Worm (Caenorhabditis elegans) whole organism, mixed stage, embryonic: ENCODE data around the gene C14A4.7.

Experiments used
- M03D4.4 ChIP-seq: sonication (generic microtip); optimal IDR thresholded peaks from 2 replicates; lab custom pipeline; 2017; ENCODE audit warnings: mild to moderate bottlenecking, missing genetic modification characterization, missing compliant biosample characterization
- bed-3 ChIP-seq: fragments of 200-800 bp; sonication (Bioruptor generic); optimal IDR thresholded peaks from 3 replicates; lab custom pipeline; 2018; ENCODE audit warnings: mild to moderate bottlenecking, missing genetic modification characterization, moderate library complexity, missing compliant biosample characterization
- blmp-1 ChIP-seq: fragments of 150-350 bp; optimal IDR thresholded peaks from 2 replicates; lab custom pipeline; 2014; ENCODE audit warnings: missing biosample characterization, missing genetic modification characterization
- ceh-39 ChIP-seq: fragments of 150-350 bp; optimal IDR thresholded peaks from 2 replicates; lab custom pipeline; 2014; ENCODE audit warnings: missing biosample characterization, missing genetic modification characterization
- ceh-43 ChIP-seq: fragments of 200-800 bp; sonication (Bioruptor generic); optimal IDR thresholded peaks from 2 replicates; lab custom pipeline; 2018; ENCODE audit warnings: mild to moderate bottlenecking, missing genetic modification characterization, moderate library complexity, missing compliant biosample characterization
- ceh-83 ChIP-seq: fragments of 200-800 bp; sonication (Bioruptor generic); optimal IDR thresholded peaks from 2 replicates; lab custom pipeline; 2018; ENCODE audit warnings: mild to moderate bottlenecking, missing genetic modification characterization, missing compliant biosample characterization
- drap-1 ChIP-seq: fragments of 200-800 bp; sonication (Bioruptor generic); optimal IDR thresholded peaks from 3 replicates; lab custom pipeline; 2018; ENCODE audit warnings: mild to moderate bottlenecking, missing genetic modification characterization, missing compliant biosample characterization
- elt-1 ChIP-seq: sonication (generic microtip); optimal IDR thresholded peaks from 2 replicates; lab custom pipeline; 2017; ENCODE audit warnings: missing genetic modification characterization, mild to moderate bottlenecking, missing compliant biosample characterization, antibody characterized with exemption, moderate library complexity, borderline replicate concordance; ENCODE audit not compliant: insufficient read depth
- elt-3 ChIP-seq: fragments of 150-350 bp; optimal IDR thresholded peaks from 2 replicates; lab custom pipeline; 2014; ENCODE audit warnings: missing biosample characterization, missing genetic modification characterization
- flh-1 ChIP-seq: fragments of 200-800 bp; sonication (Bioruptor generic); optimal IDR thresholded peaks from 2 replicates; lab custom pipeline; 2018; ENCODE audit warnings: mild to moderate bottlenecking, missing genetic modification characterization, moderate library complexity, missing compliant biosample characterization
- hlh-1 ChIP-seq: fragments of 150-350 bp; optimal IDR thresholded peaks from 2 replicates; lab custom pipeline; 2014; ENCODE audit warnings: missing biosample characterization, missing genetic modification reagents, missing genetic modification characterization
- lin-13 ChIP-seq: fragments of 150-350 bp; optimal IDR thresholded peaks from 2 replicates; lab custom pipeline; 2014; ENCODE audit warnings: missing biosample characterization, missing genetic modification characterization
- lin-32 ChIP-seq: fragments of 200-800 bp; sonication (Bioruptor generic); optimal IDR thresholded peaks from 2 replicates; lab custom pipeline; 2018; ENCODE audit warnings: mild to moderate bottlenecking, missing genetic modification characterization, missing compliant biosample characterization
- lsy-2 ChIP-seq: fragments of 150-350 bp; optimal IDR thresholded peaks from 2 replicates; lab custom pipeline; 2014; ENCODE audit warnings: missing biosample characterization, missing genetic modification characterization
- mab-5 ChIP-seq: fragments of 150-350 bp; optimal IDR thresholded peaks from 2 replicates; lab custom pipeline; 2014; ENCODE audit warnings: missing biosample characterization, missing genetic modification characterization
- mep-1 ChIP-seq: fragments of 150-350 bp; optimal IDR thresholded peaks from 2 replicates; lab custom pipeline; 2017; ENCODE audit warnings: missing biosample characterization, missing genetic modification reagents, missing genetic modification characterization, inconsistent platforms
- mls-2 ChIP-seq: sonication (generic microtip); optimal IDR thresholded peaks from 2 replicates; lab custom pipeline; 2016; ENCODE audit warnings: mild to moderate bottlenecking, missing genetic modification characterization, moderate library complexity, missing compliant biosample characterization
- nhr-12 ChIP-seq: fragments of 150-350 bp; optimal IDR thresholded peaks from 2 replicates; lab custom pipeline; 2014; ENCODE audit warnings: missing biosample characterization, missing genetic modification characterization
- nhr-2 ChIP-seq: fragments of 150-350 bp; optimal IDR thresholded peaks from 2 replicates; lab custom pipeline; 2014; ENCODE audit warnings: missing biosample characterization, missing genetic modification characterization
- nhr-76 ChIP-seq: sonication (generic microtip); optimal IDR thresholded peaks from 2 replicates; lab custom pipeline; 2017; ENCODE audit warnings: missing biosample characterization, missing genetic modification characterization
- pha-4 ChIP-seq: fragments of 150-350 bp; optimal IDR thresholded peaks from 2 replicates; lab custom pipeline; 2018; ENCODE audit warnings: missing biosample characterization, missing genetic modification reagents, missing genetic modification characterization
- sem-2 ChIP-seq: fragments of 200-800 bp; sonication (Bioruptor generic); optimal IDR thresholded peaks from 2 replicates; lab custom pipeline; 2018; ENCODE audit warnings: mild to moderate bottlenecking, missing genetic modification characterization, missing compliant biosample characterization
- snpc-4 ChIP-seq: fragments of 150-350 bp; optimal IDR thresholded peaks from 2 replicates; lab custom pipeline; 2014; ENCODE audit warnings: missing biosample characterization, missing genetic modification characterization
- sptf-1 ChIP-seq: sonication (generic microtip); optimal IDR thresholded peaks from 2 replicates; lab custom pipeline; 2017; ENCODE audit warnings: mild to moderate bottlenecking, missing genetic modification characterization, moderate library complexity, missing compliant biosample characterization
- tbx-8 ChIP-seq: fragments of 200-800 bp; sonication (Bioruptor generic); optimal IDR thresholded peaks from 2 replicates; lab custom pipeline; 2018; ENCODE audit warnings: mild to moderate bottlenecking, missing genetic modification characterization, moderate library complexity, missing compliant biosample characterization
- unc-120 ChIP-seq: sonication (generic microtip); optimal IDR thresholded peaks from 2 replicates; lab custom pipeline; 2017; ENCODE audit warnings: missing genetic modification characterization, missing compliant biosample characterization; ENCODE audit not compliant: poor library complexity, severe bottlenecking
- unc-39 ChIP-seq: fragments of 150-350 bp; optimal IDR thresholded peaks from 2 replicates; lab custom pipeline; 2014; ENCODE audit warnings: missing biosample characterization, missing genetic modification characterization
- unc-62 ChIP-seq: fragments of 150-350 bp; optimal IDR thresholded peaks from 2 replicates; lab custom pipeline; 2014; ENCODE audit warnings: missing biosample characterization, missing genetic modification reagents, missing genetic modification characterization
- zip-8 ChIP-seq: fragments of 150-350 bp; optimal IDR thresholded peaks from 2 replicates; lab custom pipeline; 2014; ENCODE audit warnings: missing biosample characterization, missing genetic modification characterization
- ztf-11 ChIP-seq: fragments of 150-350 bp; optimal IDR thresholded peaks from 2 replicates; lab custom pipeline; 2014; ENCODE audit warnings: missing biosample characterization, missing genetic modification characterization

The C14A4.7 gene

ce11 chrII:10596462-10596861 is at the start of gene C14A4.7:
TSS of gene C14A4.7 (minus strand) at chrII:10596562.
- no peak for TF ChIP-seq nhr-12
- TF ChIP-seq tbx-8: no peak
- no peak for TF ChIP-seq elt-3 (tag; lab: Kevin White, UChicago)
- TF ChIP-seq ceh-39 (tag; lab: Kevin White, UChicago): no peak

ce11 chrII:10643403-10643802 is 47.0 kb upstream of the C14A4.7 start, which contains the start of gene M28.4:
TSS of gene M28.4 (plus strand) at chrII:10643703.
- TF ChIP-seq lin-32 (GFP tag; lab: Kevin White, UChicago) (no peak), lin-13 (tag; lab: Kevin White, UChicago) (no peak), sptf-1 (tag; lab: Kevin White, UChicago) (no peak), lsy-2 (tag; lab: Kevin White, UChicago) (no peak), ztf-11 (tag; lab: Kevin White, UChicago) (no peak), blmp-1 (tag; lab: Kevin White, UChicago) (no peak), ceh-39 (tag; lab: Kevin White, UChicago) (no peak), drap-1 (GFP tag; lab: Kevin White, UChicago) (no peak), unc-120 (no peak), bed-3 (GFP tag; lab: Kevin White, UChicago) (no peak)

ce11 chrII:10639110-10639509 is 42.7 kb upstream of the C14A4.7 start, which contains the start of gene M28.9:
TSS of gene M28.9 (plus strand) at chrII:10639410.
- TF ChIP-seq pha-4 (tag; lab: Kevin White, UChicago): no peak
- no peak for TF ChIP-seq ceh-43 (GFP tag; lab: Kevin White, UChicago)
- no peak for TF ChIP-seq nhr-76
- TF ChIP-seq mab-5: no peak
- TF ChIP-seq flh-1 (GFP tag; lab: Kevin White, UChicago): no peak
- TF ChIP-seq sptf-1 (tag; lab: Kevin White, UChicago): no peak
- no peak for TF ChIP-seq sem-2 (GFP tag; lab: Kevin White, UChicago)
- no peak for TF ChIP-seq lsy-2 (tag; lab: Kevin White, UChicago)
- TF ChIP-seq snpc-4 (tag; lab: Kevin White, UChicago): no peak
- TF ChIP-seq elt-1 (tag; lab: Kevin White, UChicago): no peak
- TF ChIP-seq tbx-8: no peak
- TF ChIP-seq M03D4.4 (tag; lab: Kevin White, UChicago): no peak
- no peak for TF ChIP-seq mls-2
- TF ChIP-seq hlh-1 (tag; lab: Kevin White, UChicago): no peak
- no peak for TF ChIP-seq lin-32 (GFP tag; lab: Kevin White, UChicago)
- TF ChIP-seq, all 35 proteins: peak for 0

ce11 chrII:10630944-10631343 is 34.6 kb upstream of the C14A4.7 start:
- TF ChIP-seq drap-1 (GFP tag; lab: Kevin White, UChicago) (no peak), snpc-4 (tag; lab: Kevin White, UChicago) (no peak), lin-13 (tag; lab: Kevin White, UChicago) (no peak), M03D4.4 (tag; lab: Kevin White, UChicago) (no peak), sem-2 (GFP tag; lab: Kevin White, UChicago) (no peak), nhr-2 (tag; lab: Kevin White, UChicago) (no peak), nhr-12 (no peak), hlh-1 (tag; lab: Kevin White, UChicago) (no peak)

- TF ChIP-seq lsy-2 (tag; lab: Kevin White, UChicago) (no peak), M03D4.4 (tag; lab: Kevin White, UChicago) (no peak), sem-2 (GFP tag; lab: Kevin White, UChicago) (no peak), zip-8 (tag; lab: Kevin White, UChicago) (no peak), unc-39 (no peak), mep-1 (no peak), elt-3 (tag; lab: Kevin White, UChicago) (no peak), nhr-76 (no peak), lin-13 (tag; lab: Kevin White, UChicago) (no peak), unc-62 (GFP tag; lab: Kevin White, UChicago) (no peak), ceh-83 (GFP tag; lab: Kevin White, UChicago) (no peak), hlh-1 (tag; lab: Kevin White, UChicago) (no peak)
Observed at ce11 chrII:10627963-10628362, 31.6 kb upstream of the C14A4.7 start, which contains the start of gene M28.8. TSS of gene M28.8 (plus strand) at chrII:10628263.
